Worm (Caenorhabditis elegans): ENCODE data around the gene fbxa-69.
"Not testable (repeated sequence)": the region's sequence is repeated elsewhere in the genome, so short reads cannot be mapped to it uniquely, and the experiment has no call there.

The fbxa-69 gene

ce11 chrV:15815962-15816432 lies at the start of gene fbxa-69, which contains the start of gene F54B8.4:
Gene fbxa-69 (minus strand): TSS chrV:15815971.
Gene F54B8.4 (plus strand): TSS chrV:15816382.
- TF ChIP-seq him-1 (tag; optimal IDR thresholded peaks at IDR 0.05) = no peak
- TF ChIP-seq dao-5 (tag; optimal IDR thresholded peaks at IDR 0.05) = no peak
- no peak for TF ChIP-seq W03F9.2 (tag; optimal IDR thresholded peaks at IDR 0.05)

ce11 chrV:15863042-15863441 lies 47.3 kb upstream of the fbxa-69 start, which contains the start of gene srh-299:
Gene srh-299 (plus strand): TSS chrV:15863342.
- TF ChIP-seq dao-5 (tag; optimal IDR thresholded peaks at IDR 0.05) (no peak), W03F9.2 (tag; optimal IDR thresholded peaks at IDR 0.05) (no peak), him-1 (tag; optimal IDR thresholded peaks at IDR 0.05) (no peak)

ce11 chrV:15862599-15862998 lies 46.8 kb upstream of the fbxa-69 start, which contains the start of gene srz-12:
Gene srz-12 (minus strand): TSS chrV:15862699.
- TF ChIP-seq him-1 (tag; optimal IDR thresholded peaks at IDR 0.05) = no peak
- TF ChIP-seq dao-5 (tag; optimal IDR thresholded peaks at IDR 0.05) = no peak
- TF ChIP-seq W03F9.2 (tag; optimal IDR thresholded peaks at IDR 0.05) = no peak

ce11 chrV:15858292-15858691 lies 42.5 kb upstream of the fbxa-69 start, which contains the start of gene srh-148:
Gene srh-148 (minus strand): TSS chrV:15858392.
- TF ChIP-seq W03F9.2 (tag; optimal IDR thresholded peaks at IDR 0.05) (no peak), him-1 (tag; optimal IDR thresholded peaks at IDR 0.05) (no peak), dao-5 (tag; optimal IDR thresholded peaks at IDR 0.05) (no peak)

ce11 chrV:15850276-15850811 lies 34.6 kb upstream of the fbxa-69 start, which contains the start of gene srh-147:
Gene srh-147 (minus strand): TSS chrV:15850326.
- not testable (repeated sequence) for TF ChIP-seq dao-5, him-1, W03F9.2 (tag; optimal IDR thresholded peaks at IDR 0.05)

ce11 chrV:15841095-15841494 lies 25.3 kb upstream of the fbxa-69 start, which contains the start of gene srh-149:
Gene srh-149 (minus strand): TSS chrV:15841195.
- no peak for TF ChIP-seq him-1 (tag; optimal IDR thresholded peaks at IDR 0.05)
- TF ChIP-seq W03F9.2 (tag; optimal IDR thresholded peaks at IDR 0.05) = no peak
- TF ChIP-seq dao-5 (tag; optimal IDR thresholded peaks at IDR 0.05) = no peak

ce11 chrV:15833622-15834021 lies 17.9 kb upstream of the fbxa-69 start, which contains the start of gene srbc-54:
Gene srbc-54 (minus strand): TSS chrV:15833722.
- TF ChIP-seq dao-5 (tag; optimal IDR thresholded peaks at IDR 0.05) (no peak), him-1 (tag; optimal IDR thresholded peaks at IDR 0.05) (no peak), W03F9.2 (tag; optimal IDR thresholded peaks at IDR 0.05) (no peak)

ce11 chrV:15831586-15831985 lies 15.8 kb upstream of the fbxa-69 start, which contains the start of gene srbc-56:
Gene srbc-56 (minus strand): TSS chrV:15831686.
- TF ChIP-seq him-1 (tag; optimal IDR thresholded peaks at IDR 0.05) (no peak), W03F9.2 (tag; optimal IDR thresholded peaks at IDR 0.05) (no peak), dao-5 (tag; optimal IDR thresholded peaks at IDR 0.05) (no peak)

- no peak for TF ChIP-seq him-1 (tag; optimal IDR thresholded peaks at IDR 0.05)
- no peak for TF ChIP-seq W03F9.2 (tag; optimal IDR thresholded peaks at IDR 0.05)
- no peak for TF ChIP-seq dao-5 (tag; optimal IDR thresholded peaks at IDR 0.05)
Observed at ce11 chrV:15829907-15830306, 14.1 kb upstream of the fbxa-69 start, which contains the start of gene srbc-55. Gene srbc-55 (minus strand): TSS chrV:15830007.

- TF ChIP-seq W03F9.2 (tag; optimal IDR thresholded peaks at IDR 0.05) (no peak), him-1 (tag; optimal IDR thresholded peaks at IDR 0.05) (no peak), dao-5 (tag; optimal IDR thresholded peaks at IDR 0.05) (no peak)
Observed at ce11 chrV:15826110-15826509, 10.3 kb upstream of the fbxa-69 start, which contains the start of gene srbc-51. Gene srbc-51 (plus strand): TSS chrV:15826410.

ce11 chrV:15824866-15825265 lies 9.1 kb upstream of the fbxa-69 start, which contains the start of gene srbc-50:
Gene srbc-50 (minus strand): TSS chrV:15824966.
- no peak for TF ChIP-seq him-1 (tag; optimal IDR thresholded peaks at IDR 0.05)
- no peak for TF ChIP-seq dao-5 (tag; optimal IDR thresholded peaks at IDR 0.05)
- TF ChIP-seq W03F9.2 (tag; optimal IDR thresholded peaks at IDR 0.05) = no peak

ce11 chrV:15821398-15821797 lies 5.6 kb upstream of the fbxa-69 start, which contains the start of gene srbc-49:
Gene srbc-49 (plus strand): TSS chrV:15821698.
- no peak for TF ChIP-seq dao-5 (tag; optimal IDR thresholded peaks at IDR 0.05)

ce11 chrV:15819983-15820382 lies 4.2 kb upstream of the fbxa-69 start, which contains the start of gene srbc-48:
Gene srbc-48 (plus strand): TSS chrV:15820283.
- TF ChIP-seq W03F9.2 (tag; optimal IDR thresholded peaks at IDR 0.05) (no peak), him-1 (tag; optimal IDR thresholded peaks at IDR 0.05) (no peak), dao-5 (tag; optimal IDR thresholded peaks at IDR 0.05) (no peak)

- TF ChIP-seq him-1 (tag; optimal IDR thresholded peaks at IDR 0.05) (no peak), W03F9.2 (tag; optimal IDR thresholded peaks at IDR 0.05) (no peak), dao-5 (tag; optimal IDR thresholded peaks at IDR 0.05) (no peak)
Observed at ce11 chrV:15817746-15818145, 2.0 kb upstream of the fbxa-69 start, which contains the start of gene abf-3. Gene abf-3 (minus strand): TSS chrV:15817846.

Data from whole organism, L4/young adult.